Worm (Caenorhabditis elegans): ENCODE data around the gene fbxb-74.

The fbxb-74 gene

ce11 chrIV:4398420-4398819, 40.7 kb downstream of the fbxb-74 start (continued):
- TF ChIP-seq lin-39 (tag; optimal IDR thresholded peaks at IDR 0.05) (no peak), sea-2 (GFP tag; optimal IDR thresholded peaks at IDR 0.05) (no peak), nhr-12 (tag; optimal IDR thresholded peaks at IDR 0.05) (no peak)

DNA sequence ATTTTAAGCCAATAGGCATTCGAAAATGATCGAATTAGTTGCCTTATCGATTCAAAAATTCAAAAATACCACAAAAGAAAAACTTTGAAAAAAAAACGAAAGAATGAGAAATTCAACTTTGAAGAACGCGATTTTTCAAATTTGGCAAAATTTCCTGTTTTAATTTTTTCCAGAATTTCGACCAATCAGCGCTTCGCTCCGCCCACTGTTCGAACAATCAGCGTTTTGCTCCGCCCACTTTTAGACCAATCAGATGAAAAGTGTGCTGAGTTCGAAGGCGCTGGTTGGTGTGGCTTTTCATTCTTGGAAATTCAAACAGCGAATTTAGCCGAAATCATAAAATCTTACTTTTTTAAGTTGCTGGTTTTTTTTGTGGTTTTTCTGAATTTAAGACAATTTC, 41.5 kb downstream of the fbxb-74 start:
- TF ChIP-seq lsy-12 (tag; optimal IDR thresholded peaks at IDR 0.05) (no peak), nfya-1 (tag; optimal IDR thresholded peaks at IDR 0.05; ENCODE audit: insufficient read depth) (peak; percentile 94)

- TF ChIP-seq pha-4 (tag; optimal IDR thresholded peaks at IDR 0.05) = peak; percentile 91
- TF ChIP-seq pqm-1 (tag; optimal IDR thresholded peaks at IDR 0.05) = peak; percentile 43
- TF ChIP-seq elt-2 (tag; optimal IDR thresholded peaks at IDR 0.05) = peak; percentile 65
- no peak for TF ChIP-seq egl-27 (tag; optimal IDR thresholded peaks at IDR 0.05)
Measured at ce11 chrIV:4397111-4397510, 42.0 kb downstream of the fbxb-74 start.

DNA sequence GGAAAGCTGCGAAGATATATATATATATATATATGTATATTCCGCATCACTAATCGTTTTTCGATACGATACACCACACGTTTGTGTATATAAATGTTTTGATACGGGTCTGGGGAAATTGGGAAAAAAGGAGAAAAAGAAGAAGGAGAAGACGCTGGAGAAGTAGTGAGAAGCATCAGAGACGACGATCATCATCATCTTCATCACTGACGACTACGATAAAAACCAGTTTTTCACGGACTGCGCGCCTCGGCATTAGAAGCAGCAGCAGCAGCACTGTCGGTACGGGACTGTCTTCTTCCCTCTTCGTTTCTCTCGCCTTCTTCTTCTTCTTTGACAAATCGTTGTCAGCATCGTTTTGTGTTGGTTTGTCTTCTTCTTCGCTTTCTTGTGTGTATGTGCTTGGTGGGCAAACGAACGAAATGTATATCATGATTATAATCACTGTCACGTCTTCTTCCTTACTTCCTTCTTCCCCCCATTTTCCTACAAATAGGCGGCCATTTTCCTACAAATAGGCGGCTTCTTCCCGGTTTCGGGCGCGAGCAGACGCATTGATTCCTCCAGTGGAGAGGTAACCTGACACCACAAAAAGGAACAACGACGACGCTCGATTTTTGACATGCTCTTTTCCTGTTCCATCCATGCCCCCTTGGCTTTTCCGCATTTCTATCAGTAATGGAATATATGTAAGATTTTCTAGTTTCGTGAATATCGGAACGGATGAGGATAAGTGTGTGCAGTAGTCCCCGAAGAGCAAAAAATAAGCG, 42.9 kb downstream of the fbxb-74 start:
- peak; percentile 68 for TF ChIP-seq nhr-43 (tag; optimal IDR thresholded peaks at IDR 0.05; ENCODE audit: poor library complexity, severe bottlenecking)
- TF ChIP-seq ceh-16 (tag; optimal IDR thresholded peaks at IDR 0.05) = no peak
- TF ChIP-seq nhr-25 (tag; optimal IDR thresholded peaks at IDR 0.05) = peak; percentile 89
- TF ChIP-seq eor-1 (tag; optimal IDR thresholded peaks at IDR 0.05) = no peak
- no peak for TF ChIP-seq ztf-11 (tag; optimal IDR thresholded peaks at IDR 0.05)
- no peak for TF ChIP-seq mdl-1 (tag; optimal IDR thresholded peaks at IDR 0.05)
- TF ChIP-seq nhr-23 (tag; optimal IDR thresholded peaks at IDR 0.05) = peak; percentile 53

DNA sequence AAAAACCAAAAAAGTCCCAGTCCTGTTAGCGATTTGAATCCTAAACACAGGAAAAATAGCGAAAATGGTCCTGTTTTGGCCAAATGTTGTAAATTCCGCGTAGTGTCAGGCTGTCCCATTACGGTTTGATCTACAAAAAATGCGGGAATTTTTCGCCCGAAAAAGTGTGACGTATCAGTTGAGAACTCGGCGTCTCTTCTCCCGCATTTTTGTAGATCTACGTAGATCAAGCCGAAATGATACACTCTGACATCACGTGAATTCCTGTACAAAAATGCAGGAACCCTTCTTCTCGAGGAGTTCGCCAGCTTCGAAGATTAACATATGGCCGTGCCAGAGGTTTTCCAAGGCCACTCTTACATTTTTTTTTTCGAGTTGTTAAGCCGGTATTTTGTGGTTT, 43.5 kb downstream of the fbxb-74 start:
- TF ChIP-seq lin-15B (tag; optimal IDR thresholded peaks at IDR 0.05) (no peak), eor-1 (tag; optimal IDR thresholded peaks at IDR 0.05) (no peak), ceh-9 (tag; optimal IDR thresholded peaks at IDR 0.05) (no peak), ztf-4 (tag; optimal IDR thresholded peaks at IDR 0.05) (no peak)

ce11 chrIV:4393942-4394460, 45.1 kb downstream of the fbxb-74 start, which contains the start of gene ell-1:
ell-1 (plus strand) TSS chrIV:4394410.
- peak; percentile 18 for TF ChIP-seq pha-4 (tag; optimal IDR thresholded peaks at IDR 0.05)
- no peak for TF ChIP-seq skn-1 (tag; optimal IDR thresholded peaks at IDR 0.05)
- TF ChIP-seq R02D3.7 (tag; optimal IDR thresholded peaks at IDR 0.05) = no peak
- TF ChIP-seq ceh-28 (tag; optimal IDR thresholded peaks at IDR 0.05) = peak; percentile 4
- TF ChIP-seq ztf-4 (tag; optimal IDR thresholded peaks at IDR 0.05) = no peak
- no peak for TF ChIP-seq ZK546.5 (tag; optimal IDR thresholded peaks at IDR 0.05)
- TF ChIP-seq nhr-67 (tag; optimal IDR thresholded peaks at IDR 0.05) = no peak
- TF ChIP-seq nfya-1 (tag; optimal IDR thresholded peaks at IDR 0.05; ENCODE audit: insufficient read depth) = peak; percentile 3

ce11 chrIV:4393488-4393887, 45.6 kb downstream of the fbxb-74 start:
- TF ChIP-seq elt-2 (tag; optimal IDR thresholded peaks at IDR 0.05) (no peak), egl-27 (tag; optimal IDR thresholded peaks at IDR 0.05) (no peak), lin-39 (tag; optimal IDR thresholded peaks at IDR 0.05) (no peak), mml-1 (tag; optimal IDR thresholded peaks at IDR 0.05) (no peak), ama-1 (optimal IDR thresholded peaks at IDR 0.05) (no peak), zag-1 (tag; optimal IDR thresholded peaks at IDR 0.05) (no peak), fkh-2 (tag; optimal IDR thresholded peaks at IDR 0.05) (no peak), ceh-9 (tag; optimal IDR thresholded peaks at IDR 0.05) (no peak), nhr-11 (tag; optimal IDR thresholded peaks at IDR 0.05) (no peak), nhr-67 (tag; optimal IDR thresholded peaks at IDR 0.05) (no peak), hmg-11 (tag; optimal IDR thresholded peaks at IDR 0.05) (no peak), snpc-4 (tag; optimal IDR thresholded peaks at IDR 0.05) (no peak), aly-2 (tag; optimal IDR thresholded peaks at IDR 0.05) (no peak), fos-1 (tag; optimal IDR thresholded peaks at IDR 0.05) (no peak), unc-62 (GFP tag; optimal IDR thresholded peaks at IDR 0.05) (no peak), skn-1 (tag; optimal IDR thresholded peaks at IDR 0.05) (no peak), nhr-25 (tag; optimal IDR thresholded peaks at IDR 0.05) (no peak)

Data from whole organism, L3 larva.